Worm (Caenorhabditis elegans) whole organism, L3 larva: ENCODE measurements around the gene E02C12.9.

Experiments used
- R02D3.7 ChIP-seq: fragments of 150-350 bp; optimal IDR thresholded peaks from 2 replicates; lab custom pipeline; 2014; ENCODE audit warnings: missing biosample characterization, missing genetic modification characterization
- aly-2 ChIP-seq: fragments of 150-350 bp; optimal IDR thresholded peaks from 2 replicates; lab custom pipeline; 2014; ENCODE audit warnings: missing biosample characterization, missing genetic modification characterization
- ama-1 ChIP-seq: fragments of 150-350 bp; optimal IDR thresholded peaks from 2 replicates; lab custom pipeline; 2018
- ceh-82 ChIP-seq: fragments of 150-350 bp; optimal IDR thresholded peaks from 2 replicates; lab custom pipeline; 2014; ENCODE audit warnings: missing biosample characterization, missing genetic modification characterization
- ceh-9 ChIP-seq: sonication (generic microtip); optimal IDR thresholded peaks from 2 replicates; lab custom pipeline; 2018; ENCODE audit warnings: missing biosample characterization, missing genetic modification characterization
- egl-5 ChIP-seq: fragments of 150-350 bp; optimal IDR thresholded peaks from 2 replicates; lab custom pipeline; 2017; ENCODE audit warnings: missing biosample characterization, missing genetic modification reagents, missing genetic modification characterization, inconsistent platforms
- elt-1 ChIP-seq: fragments of 150-350 bp; optimal IDR thresholded peaks from 2 replicates; lab custom pipeline; 2014; ENCODE audit warnings: missing biosample characterization, missing genetic modification characterization
- elt-2 ChIP-seq: sonication (generic microtip); optimal IDR thresholded peaks from 2 replicates; lab custom pipeline; 2016; ENCODE audit warnings: missing genetic modification reagents, mild to moderate bottlenecking, missing genetic modification characterization, missing compliant biosample characterization
- eor-1 ChIP-seq, 2 experiments: fragments of 150-350 bp; optimal IDR thresholded peaks; 2 replicates each; lab custom pipeline; 2014 to 2018; ENCODE audit warnings: missing biosample characterization in 2 of 2, missing genetic modification characterization in 2 of 2
- fkh-10 ChIP-seq: sonication (generic microtip); optimal IDR thresholded peaks from 2 replicates; lab custom pipeline; 2017; ENCODE audit warnings: missing biosample characterization, missing genetic modification reagents, missing genetic modification characterization
- fkh-2 ChIP-seq: fragments of 150-350 bp; optimal IDR thresholded peaks from 2 replicates; lab custom pipeline; 2014; ENCODE audit warnings: missing biosample characterization, missing genetic modification reagents, missing genetic modification characterization
- jun-1 ChIP-seq: fragments of 150-350 bp; optimal IDR thresholded peaks from 2 replicates; lab custom pipeline; 2014; ENCODE audit warnings: missing biosample characterization, missing genetic modification reagents, missing genetic modification characterization
- lin-15B ChIP-seq: fragments of 150-350 bp; optimal IDR thresholded peaks from 2 replicates; lab custom pipeline; 2014; ENCODE audit warnings: missing biosample characterization, missing genetic modification characterization
- lin-39 ChIP-seq: fragments of 150-350 bp; optimal IDR thresholded peaks from 2 replicates; lab custom pipeline; 2018; ENCODE audit warnings: missing biosample characterization, missing genetic modification reagents, missing genetic modification characterization
- lsy-12 ChIP-seq: sonication (generic microtip); optimal IDR thresholded peaks from 2 replicates; lab custom pipeline; 2016; ENCODE audit warnings: mild to moderate bottlenecking, missing genetic modification characterization, missing compliant biosample characterization
- nfya-1 ChIP-seq: sonication (generic microtip); optimal IDR thresholded peaks from 2 replicates; lab custom pipeline; 2017; ENCODE audit warnings: missing genetic modification characterization, mild to moderate bottlenecking, missing compliant biosample characterization, antibody characterized with exemption, moderate library complexity; ENCODE audit not compliant: insufficient read depth
- nhr-11 ChIP-seq: fragments of 150-350 bp; optimal IDR thresholded peaks from 2 replicates; lab custom pipeline; 2014; ENCODE audit warnings: missing biosample characterization, missing genetic modification characterization
- nhr-23 ChIP-seq: fragments of 150-350 bp; optimal IDR thresholded peaks from 2 replicates; lab custom pipeline; 2014; ENCODE audit warnings: missing biosample characterization, missing genetic modification reagents, missing genetic modification characterization
- nhr-25 ChIP-seq: sonication (generic microtip); optimal IDR thresholded peaks from 2 replicates; lab custom pipeline; 2017; ENCODE audit warnings: missing biosample characterization, missing genetic modification characterization
- nhr-43 ChIP-seq: sonication (generic microtip); optimal IDR thresholded peaks from 2 replicates; lab custom pipeline; 2016; ENCODE audit warnings: mild to moderate bottlenecking, missing genetic modification characterization, missing compliant biosample characterization; ENCODE audit not compliant: poor library complexity, severe bottlenecking
- nhr-77 ChIP-seq: fragments of 150-350 bp; optimal IDR thresholded peaks from 2 replicates; lab custom pipeline; 2014; ENCODE audit warnings: missing biosample characterization, missing genetic modification characterization
- pha-4 ChIP-seq: fragments of 150-350 bp; optimal IDR thresholded peaks from 2 replicates; lab custom pipeline; 2014; ENCODE audit warnings: missing biosample characterization, missing genetic modification reagents, missing genetic modification characterization
- pqm-1 ChIP-seq: fragments of 150-350 bp; optimal IDR thresholded peaks from 2 replicates; lab custom pipeline; 2017; ENCODE audit warnings: missing biosample characterization, missing genetic modification characterization, inconsistent platforms
- sea-2 ChIP-seq: fragments of 150-350 bp; sonication (generic microtip); optimal IDR thresholded peaks from 4 replicates; lab custom pipeline; 2014; ENCODE audit warnings: missing biosample characterization, missing genetic modification reagents, missing genetic modification characterization
- tbx-2 ChIP-seq: sonication (generic microtip); optimal IDR thresholded peaks from 2 replicates; lab custom pipeline; 2016; ENCODE audit warnings: mild to moderate bottlenecking, missing genetic modification characterization, missing compliant biosample characterization
- unc-39 ChIP-seq: sonication (generic microtip); optimal IDR thresholded peaks from 4 replicates; lab custom pipeline; 2017; ENCODE audit warnings: missing biosample characterization, missing genetic modification characterization
- unc-62 ChIP-seq: fragments of 150-350 bp; sonication (generic microtip); optimal IDR thresholded peaks from 4 replicates; lab custom pipeline; 2014; ENCODE audit warnings: missing biosample characterization, missing genetic modification reagents, missing genetic modification characterization
- zag-1 ChIP-seq: fragments of 150-350 bp; optimal IDR thresholded peaks from 2 replicates; lab custom pipeline; 2014; ENCODE audit warnings: missing biosample characterization, missing genetic modification characterization
- ztf-11 ChIP-seq: fragments of 150-350 bp; optimal IDR thresholded peaks from 2 replicates; lab custom pipeline; 2014; ENCODE audit warnings: missing biosample characterization, missing genetic modification characterization

Gene E02C12.9

ce11 chrV:9342965-9343628 lies 32.2 kb downstream of the E02C12.9 start:
- no peak for TF ChIP-seq lsy-12 (tag; lab: Kevin White, UChicago)
- peak; percentile 42 for TF ChIP-seq ama-1 (lab: Kevin White, UChicago)
- TF ChIP-seq pqm-1 (tag; lab: Kevin White, UChicago): no peak
- peak; percentile 34 for TF ChIP-seq lin-39 (tag; lab: Kevin White, UChicago)
- no peak for TF ChIP-seq elt-1 (tag; lab: Kevin White, UChicago)
- peak; percentile 25 for TF ChIP-seq nhr-43 (tag; lab: Kevin White, UChicago)
- no peak for TF ChIP-seq nhr-25 (tag; lab: Kevin White, UChicago)
- TF ChIP-seq nhr-11 (tag; lab: Kevin White, UChicago): no peak
- peak; percentile 17 for TF ChIP-seq pha-4 (tag; lab: Kevin White, UChicago)

DNA sequence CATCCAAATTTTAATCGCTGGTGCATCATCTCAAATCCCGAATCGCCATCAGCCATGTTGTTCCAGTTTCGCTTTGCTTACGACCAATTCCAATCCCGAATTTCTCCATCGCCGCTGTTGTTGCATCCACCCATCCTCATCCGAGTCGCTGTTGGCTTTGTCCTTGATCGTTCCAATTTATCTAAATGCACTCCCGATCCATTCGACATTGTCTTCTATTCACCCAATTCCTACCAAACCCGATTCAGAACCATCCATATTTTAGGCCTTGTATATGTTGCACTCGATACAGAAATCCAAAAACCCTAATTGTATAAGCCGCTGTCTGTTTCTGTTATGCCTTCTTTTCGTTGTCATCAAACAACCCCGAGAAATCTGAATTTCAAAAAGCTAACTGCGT lies 35.0 kb downstream of the E02C12.9 start:
- peak; percentile 28 for TF ChIP-seq nhr-43 (tag; lab: Kevin White, UChicago)
- TF ChIP-seq eor-1 (tag; optimal IDR thresholded peaks at IDR 0.05; lab: Kevin White, UChicago): no peak
- TF ChIP-seq nhr-25 (tag; lab: Kevin White, UChicago): peak; percentile 47
- TF ChIP-seq nhr-77 (tag; lab: Kevin White, UChicago): no peak
- TF ChIP-seq ztf-11 (tag; lab: Kevin White, UChicago): no peak
- TF ChIP-seq elt-2: peak; percentile 3

DNA sequence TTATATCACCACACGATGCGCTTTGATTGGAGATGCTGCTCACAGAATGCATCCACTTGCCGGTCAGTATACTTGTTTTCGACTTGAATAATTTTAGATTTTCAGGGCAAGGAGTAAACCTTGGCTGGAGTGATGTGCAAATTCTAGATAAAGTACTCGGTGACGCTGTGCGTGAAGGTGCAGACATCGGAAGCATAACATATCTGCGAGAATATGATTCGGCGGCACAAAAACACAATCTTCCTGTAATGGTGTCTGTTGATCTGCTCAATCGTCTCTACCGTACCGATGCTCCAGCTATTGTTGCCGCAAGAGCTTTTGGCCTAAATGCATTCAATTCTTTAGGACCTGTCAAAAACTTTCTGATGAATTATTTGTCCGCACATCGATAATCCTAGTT lies 36.8 kb downstream of the E02C12.9 start:
- no peak for TF ChIP-seq pqm-1 (tag; lab: Kevin White, UChicago)
- no peak for TF ChIP-seq unc-39
- peak; percentile 49 for TF ChIP-seq nhr-23
- peak; percentile 45 for TF ChIP-seq nhr-25 (tag; lab: Kevin White, UChicago)
- TF ChIP-seq nhr-11 (tag; lab: Kevin White, UChicago): no peak
- peak; percentile 43 for TF ChIP-seq elt-2
- peak; percentile 78 for TF ChIP-seq lsy-12 (tag; lab: Kevin White, UChicago)
- TF ChIP-seq tbx-2 (tag; lab: Kevin White, UChicago): no peak
- no peak for TF ChIP-seq ceh-82 (tag; lab: Kevin White, UChicago)
- peak; percentile 75 for TF ChIP-seq nhr-43 (tag; lab: Kevin White, UChicago)
- TF ChIP-seq ama-1 (lab: Kevin White, UChicago): peak; percentile 99
- no peak for TF ChIP-seq R02D3.7 (tag; lab: Kevin White, UChicago)
- TF ChIP-seq jun-1: no peak
- TF ChIP-seq aly-2 (tag; lab: Kevin White, UChicago): no peak
- no peak for TF ChIP-seq egl-5 (tag; lab: Kevin White, UChicago)
- TF ChIP-seq fkh-2 (tag; lab: Kevin White, UChicago): no peak
- TF ChIP-seq nfya-1 (tag; lab: Kevin White, UChicago): no peak
- no peak for TF ChIP-seq unc-62 (GFP tag; lab: Kevin White, UChicago)
- no peak for TF ChIP-seq zag-1
- TF ChIP-seq, all 47 proteins: peak for 6

- TF ChIP-seq ztf-11 (tag; lab: Kevin White, UChicago) (no peak), elt-2 (no peak), lin-15B (tag; lab: Kevin White, UChicago) (no peak)
These were observed 38.8 kb downstream of the E02C12.9 start, which contains the start of gene coq-6 for ce11 chrV:9336462-9336861. Gene coq-6, plus strand, starts transcription at chrV:9336762.

DNA sequence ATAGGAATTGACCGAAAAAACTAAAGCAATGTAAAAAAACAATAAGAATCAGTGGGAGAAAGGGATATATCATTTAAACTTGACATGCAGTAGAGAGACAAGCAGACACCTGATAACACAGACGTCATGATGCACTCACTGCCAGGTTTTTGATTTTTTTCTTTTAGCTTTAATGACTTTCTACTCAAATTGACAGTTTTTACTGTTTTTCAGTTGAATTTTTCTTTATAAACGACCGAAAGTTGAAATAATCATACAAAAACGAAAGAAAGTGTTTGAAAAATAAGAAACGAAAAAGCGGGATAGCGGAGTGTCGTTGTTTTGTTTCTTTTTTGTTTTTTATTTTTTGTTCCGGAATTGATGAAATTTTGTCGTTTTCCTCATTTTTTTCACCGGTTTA lies 41.1 kb downstream of the E02C12.9 start, which contains the start of gene ucp-4:
ucp-4 (plus strand) TSS at position 83 of the 400 bp plus-strand sequence.
- TF ChIP-seq fkh-2 (tag; lab: Kevin White, UChicago) (no peak), pha-4 (tag; lab: Kevin White, UChicago) (peak; percentile 25)

ce11 chrV:9333316-9334048 lies 41.8 kb downstream of the E02C12.9 start, which contains the start of gene acl-14:
Gene acl-14, minus strand, starts transcription at chrV:9333631.
- TF ChIP-seq lsy-12 (tag; lab: Kevin White, UChicago): no peak
- TF ChIP-seq ceh-9 (tag; lab: Kevin White, UChicago): no peak
- no peak for TF ChIP-seq fkh-10 (GFP tag; lab: Kevin White, UChicago)
- TF ChIP-seq elt-2: peak; percentile 20
- no peak for TF ChIP-seq ama-1 (lab: Kevin White, UChicago)
- TF ChIP-seq nhr-43 (tag; lab: Kevin White, UChicago): peak; percentile 26
- no peak for TF ChIP-seq nhr-25 (tag; lab: Kevin White, UChicago)
- no peak for TF ChIP-seq unc-62 (GFP tag; lab: Kevin White, UChicago)
- no peak for TF ChIP-seq sea-2 (GFP tag; lab: Kevin White, UChicago)
